Worm (Caenorhabditis elegans) whole organism, L4/young adult: Measurements from ENCODE around the gene nhr-159.

Source experiments
- W03F9.2 ChIP-seq: fragments of 150-350 bp; optimal IDR thresholded peaks from 2 replicates; lab custom pipeline; 2014; ENCODE audit warnings: missing biosample characterization, missing genetic modification characterization
- him-1 ChIP-seq: sonication (generic microtip); optimal IDR thresholded peaks from 2 replicates; lab custom pipeline; 2016; ENCODE audit warnings: missing genotype, missing genetic modification reagents, missing genetic modification characterization, missing compliant biosample characterization

DNA sequence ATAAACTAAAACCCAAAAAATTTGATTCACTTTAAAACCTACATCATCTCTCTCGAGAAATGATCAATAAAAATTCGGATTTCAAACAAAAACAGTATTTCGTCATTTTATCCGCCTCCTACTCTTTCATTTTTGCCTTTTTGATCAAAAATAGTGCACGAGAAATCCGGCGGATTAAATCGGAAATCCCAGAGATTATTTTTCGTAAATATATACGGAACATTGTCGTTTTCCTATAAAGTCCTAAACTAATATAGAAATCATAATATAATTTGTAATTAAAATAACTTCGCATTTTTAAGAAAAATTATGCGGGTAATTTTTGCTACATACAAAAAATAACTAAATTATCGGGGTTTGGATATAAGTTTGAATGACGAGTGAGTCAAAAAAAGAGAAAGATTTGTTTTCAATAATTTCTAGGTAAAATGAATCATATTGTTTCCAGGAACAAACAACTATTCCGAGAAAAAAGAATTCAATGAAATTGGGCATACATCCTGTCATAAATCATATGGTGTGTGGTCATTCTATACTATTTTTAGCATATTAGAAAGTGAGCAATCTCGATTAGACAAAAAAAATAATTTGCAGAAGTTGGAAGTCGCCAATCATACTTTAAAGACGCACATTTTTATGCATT is 3.9 kb downstream of the nhr-159 start, which contains the start of gene nhr-158:
- TF ChIP-seq him-1 (tag; lab: Kevin White, UChicago) = no peak
- no peak for TF ChIP-seq W03F9.2 (tag; lab: Kevin White, UChicago)
